Worm (Caenorhabditis elegans) whole organism, L4 larva: Measurements from ENCODE around the gene W10G11.3.

Experiments
- cey-2 ChIP-seq: sonication (generic microtip); optimal IDR thresholded peaks from 3 replicates; lab custom pipeline; 2017; ENCODE audit warnings: missing genetic modification characterization, mild to moderate bottlenecking, missing compliant biosample characterization, antibody characterized with exemption, borderline replicate concordance; ENCODE audit not compliant: insufficient read depth
- daf-8 ChIP-seq: fragments of 200-800 bp; sonication (Bioruptor generic); IDR thresholded peaks from 2 replicates; pipeline ENCODE4 v1.3.6; 2022; ENCODE audit warnings: missing genetic modification characterization, missing compliant biosample characterization
- dmd-6 ChIP-seq: fragments of 200-800 bp; sonication (Bioruptor generic); IDR thresholded peaks from 2 replicates; pipeline ENCODE4 v1.3.6; 2022; ENCODE audit warnings: missing genetic modification reagents, missing genetic modification characterization, missing compliant biosample characterization
- dmd-9 ChIP-seq: fragments of 200-800 bp; sonication (Bioruptor generic); IDR thresholded peaks from 2 replicates; pipeline ENCODE4 v1.3.6; 2022; ENCODE audit warnings: missing genetic modification reagents, missing genetic modification characterization, missing compliant biosample characterization
- jun-1 ChIP-seq: fragments of 150-350 bp; optimal IDR thresholded peaks from 2 replicates; lab custom pipeline; 2014; ENCODE audit warnings: missing biosample characterization, missing genetic modification reagents, missing genetic modification characterization
- lin-13 ChIP-seq: fragments of 150-350 bp; optimal IDR thresholded peaks from 2 replicates; lab custom pipeline; 2014; ENCODE audit warnings: missing biosample characterization, missing genetic modification reagents, missing genetic modification characterization
- lsy-2 ChIP-seq, 2 experiments: fragments of 150-350 bp in 1 of 2; sonication (generic microtip) in 1 of 2; optimal IDR thresholded peaks; 2 replicates each; lab custom pipeline; 2014 to 2017; ENCODE audit warnings: missing biosample characterization in 2 of 2, missing genetic modification characterization in 2 of 2
- mdl-1 ChIP-seq, 2 experiments: fragments of 150-350 bp in 1 of 2; sonication (generic microtip) in 1 of 2; optimal IDR thresholded peaks; 2 replicates each; lab custom pipeline; 2014 to 2017; ENCODE audit warnings: missing biosample characterization in 2 of 2, missing genetic modification characterization in 2 of 2
- nhr-10 ChIP-seq: fragments of 150-350 bp; optimal IDR thresholded peaks from 2 replicates; lab custom pipeline; 2014; ENCODE audit warnings: missing biosample characterization, missing genetic modification characterization
- nhr-42 ChIP-seq: fragments of 200-800 bp; sonication (Bioruptor generic); IDR thresholded peaks from 2 replicates; pipeline ENCODE4 v1.3.6; 2022; ENCODE audit warnings: missing genetic modification characterization, missing compliant biosample characterization
- snpc-1.2 ChIP-seq: fragments of 200-800 bp; sonication (Bioruptor generic); IDR thresholded peaks from 2 replicates; pipeline ENCODE4 v1.3.6; 2022; ENCODE audit warnings: missing genetic modification reagents, missing genetic modification characterization, missing compliant biosample characterization
- snpc-4 ChIP-seq: fragments of 150-350 bp; optimal IDR thresholded peaks from 2 replicates; lab custom pipeline; 2014; ENCODE audit warnings: missing biosample characterization, missing genetic modification characterization
- tag-97 ChIP-seq: fragments of 200-800 bp; sonication (Bioruptor generic); IDR thresholded peaks from 2 replicates; pipeline ENCODE4 v1.3.6; 2022; ENCODE audit warnings: missing genetic modification characterization, missing compliant biosample characterization
- unc-62 ChIP-seq, 3 experiments: fragments of 150-350 bp in 1 of 3; sonication (generic microtip); optimal IDR thresholded peaks in 2 of 3; peaks in 1 of 3; 1 replicate in 1 of 3; 2 replicates in 2 of 3; lab custom pipeline; 2014 to 2017; ENCODE audit warnings: missing biosample characterization in 3 of 3, missing genetic modification characterization in 3 of 3, missing genetic modification reagents in 3 of 3, missing genotype in 1 of 3

- TF ChIP-seq mdl-1 (tag; optimal IDR thresholded peaks at IDR 0.05; lab: Kevin White, UChicago), result no peak
- TF ChIP-seq snpc-1.2 (GFP tag; lab: Robert Waterston, UW), result no peak
- TF ChIP-seq cey-2, result no peak
- TF ChIP-seq lsy-2 (tag; optimal IDR thresholded peaks at IDR 0.05; lab: Kevin White, UChicago), result peak in 1 of 2 experiments; percentile 12
- no peak for TF ChIP-seq jun-1 (tag; lab: Kevin White, UChicago)
- TF ChIP-seq unc-62 (GFP tag; optimal IDR thresholded peaks at IDR 0.05 in 1 of 2; lab: Kevin White, UChicago), result no peak
- no peak for TF ChIP-seq unc-62 (tag; optimal IDR thresholded peaks at IDR 0.05; lab: Kevin White, UChicago)
- no peak for TF ChIP-seq dmd-6 (GFP tag; lab: Robert Waterston, UW)
- TF ChIP-seq lin-13, result no peak
- no peak for TF ChIP-seq daf-8
- no peak for TF ChIP-seq dmd-9
- no peak for TF ChIP-seq snpc-4 (tag; lab: Kevin White, UChicago)
- TF ChIP-seq nhr-10 (tag; lab: Kevin White, UChicago), result no peak
- no peak for TF ChIP-seq tag-97
- no peak for TF ChIP-seq nhr-42
Observed at ce11 chrII:3546381-3546931, 15.9 kb downstream of the W10G11.3 start, which contains the start of gene apd-3.
